Worm (Caenorhabditis elegans): Measurements from ENCODE around the gene Y54G2A.77.

Y54G2A.77 gene

ce11 chrIV:2805525-2805924 is 43.0 kb downstream of the Y54G2A.77 start, which contains the start of gene Y54G2A.45:
Gene Y54G2A.45, plus strand, starts transcription at chrIV:2805857.
- TF ChIP-seq M03D4.4 (tag; optimal IDR thresholded peaks at IDR 0.05) (peak; percentile 76), mep-1 (tag; optimal IDR thresholded peaks at IDR 0.05) (peak; percentile 36), unc-120 (tag; optimal IDR thresholded peaks at IDR 0.05; ENCODE audit: poor library complexity, severe bottlenecking) (peak; percentile 71), flh-1 (GFP tag; optimal IDR thresholded peaks at IDR 0.05) (peak; percentile 36), lin-32 (GFP tag; optimal IDR thresholded peaks at IDR 0.05) (peak; percentile 28), ceh-83 (GFP tag; optimal IDR thresholded peaks at IDR 0.05) (peak; percentile 72), elt-3 (tag; optimal IDR thresholded peaks at IDR 0.05) (no peak), ceh-43 (GFP tag; optimal IDR thresholded peaks at IDR 0.05) (peak; percentile 7), sptf-1 (tag; optimal IDR thresholded peaks at IDR 0.05) (peak; percentile 79), mls-2 (tag; optimal IDR thresholded peaks at IDR 0.05) (peak; percentile 64), ztf-11 (tag; optimal IDR thresholded peaks at IDR 0.05) (no peak), sem-2 (GFP tag; optimal IDR thresholded peaks at IDR 0.05) (peak; percentile 58), cnd-1 (tag; optimal IDR thresholded peaks at IDR 0.05) (peak; percentile 78), nhr-12 (tag; optimal IDR thresholded peaks at IDR 0.05) (no peak), drap-1 (GFP tag; optimal IDR thresholded peaks at IDR 0.05) (peak; percentile 66), snpc-4 (tag; optimal IDR thresholded peaks at IDR 0.05) (no peak), nhr-2 (tag; optimal IDR thresholded peaks at IDR 0.05) (no peak)

DNA sequence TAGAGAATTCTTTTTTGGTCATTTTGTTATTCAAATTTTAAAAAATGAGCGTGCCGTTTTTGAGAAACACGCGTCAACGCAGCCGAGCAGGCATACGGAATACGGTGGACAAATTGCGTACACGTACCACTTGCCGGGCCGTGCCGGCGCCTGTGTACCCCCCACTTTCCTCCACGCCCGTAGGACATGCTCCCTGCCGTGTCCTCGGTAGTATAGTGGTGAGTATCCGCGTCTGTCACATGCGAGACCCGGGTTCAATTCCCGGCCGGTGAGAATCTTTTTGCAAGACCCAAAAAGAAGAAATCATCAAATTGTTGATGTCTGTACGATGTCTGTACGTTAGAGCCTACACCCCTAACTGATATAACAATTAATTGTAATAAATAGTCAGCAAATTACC is 45.7 kb downstream of the Y54G2A.77 start:
- TF ChIP-seq nhr-2 (tag; optimal IDR thresholded peaks at IDR 0.05) (no peak), ham-2 (GFP tag; optimal IDR thresholded peaks at IDR 0.05) (no peak), lsy-2 (tag; optimal IDR thresholded peaks at IDR 0.05) (no peak), ceh-43 (GFP tag; optimal IDR thresholded peaks at IDR 0.05) (no peak), lin-32 (GFP tag; optimal IDR thresholded peaks at IDR 0.05) (no peak), nhr-237 (tag; optimal IDR thresholded peaks at IDR 0.05) (no peak), mep-1 (tag; optimal IDR thresholded peaks at IDR 0.05) (no peak), elt-1 (tag; optimal IDR thresholded peaks at IDR 0.05; ENCODE audit: borderline replicate concordance, insufficient read depth) (no peak), ztf-11 (tag; optimal IDR thresholded peaks at IDR 0.05) (no peak), M03D4.4 (tag; optimal IDR thresholded peaks at IDR 0.05) (no peak), zip-8 (tag; optimal IDR thresholded peaks at IDR 0.05) (no peak), snpc-4 (tag; optimal IDR thresholded peaks at IDR 0.05) (no peak), nhr-28 (tag; optimal IDR thresholded peaks at IDR 0.05) (no peak), flh-1 (GFP tag; optimal IDR thresholded peaks at IDR 0.05) (no peak), unc-39 (tag; optimal IDR thresholded peaks at IDR 0.05) (no peak), unc-62 (GFP tag; optimal IDR thresholded peaks at IDR 0.05) (no peak), nhr-12 (tag; optimal IDR thresholded peaks at IDR 0.05) (no peak), mls-2 (tag; optimal IDR thresholded peaks at IDR 0.05) (no peak), pha-4 (tag; optimal IDR thresholded peaks at IDR 0.05) (no peak), elt-3 (tag; optimal IDR thresholded peaks at IDR 0.05) (no peak)

DNA sequence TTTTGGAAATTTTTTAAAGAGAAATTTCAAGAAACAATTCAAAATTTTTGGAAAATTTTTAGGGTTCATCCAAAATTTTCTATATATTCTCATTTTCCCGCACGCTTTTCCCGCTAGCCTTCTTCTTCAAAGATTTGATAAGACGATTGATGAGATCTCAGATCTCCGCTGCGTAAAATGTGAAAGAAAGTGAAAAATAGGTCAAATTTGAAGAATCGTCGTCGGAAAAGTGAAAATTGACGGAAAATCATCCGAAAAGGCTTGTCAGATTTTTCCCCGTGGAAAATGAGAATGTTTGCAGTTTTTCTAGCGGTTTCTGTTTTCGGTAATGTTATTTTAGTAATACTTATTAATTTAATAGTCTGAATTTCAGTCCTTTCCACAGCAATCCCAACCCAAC is 46.7 kb downstream of the Y54G2A.77 start, which contains the start of gene Y54G2A.76:
Y54G2A.76 (plus strand) TSS at position 203 of the 400 bp plus-strand sequence.
- TF ChIP-seq M03D4.4 (tag; optimal IDR thresholded peaks at IDR 0.05), result no peak
- no peak for TF ChIP-seq sem-2 (GFP tag; optimal IDR thresholded peaks at IDR 0.05)
- peak; percentile 88 for TF ChIP-seq blmp-1 (tag; optimal IDR thresholded peaks at IDR 0.05)
- no peak for TF ChIP-seq mep-1 (tag; optimal IDR thresholded peaks at IDR 0.05)
- TF ChIP-seq zip-8 (tag; optimal IDR thresholded peaks at IDR 0.05), result no peak
- no peak for TF ChIP-seq unc-120 (tag; optimal IDR thresholded peaks at IDR 0.05; ENCODE audit: poor library complexity, severe bottlenecking)
- peak; percentile 27 for TF ChIP-seq ham-2 (GFP tag; optimal IDR thresholded peaks at IDR 0.05)
- TF ChIP-seq elt-1 (tag; optimal IDR thresholded peaks at IDR 0.05; ENCODE audit: borderline replicate concordance, insufficient read depth), result peak; percentile 13
- no peak for TF ChIP-seq mab-5 (tag; optimal IDR thresholded peaks at IDR 0.05)
- no peak for TF ChIP-seq lsy-2 (tag; optimal IDR thresholded peaks at IDR 0.05)
- TF ChIP-seq pha-4 (tag; optimal IDR thresholded peaks at IDR 0.05), result no peak
- no peak for TF ChIP-seq unc-62 (GFP tag; optimal IDR thresholded peaks at IDR 0.05)
- TF ChIP-seq lin-32 (GFP tag; optimal IDR thresholded peaks at IDR 0.05), result no peak
- TF ChIP-seq unc-39 (tag; optimal IDR thresholded peaks at IDR 0.05), result no peak

Data from whole organism, mixed stage, embryonic.